Worm (Caenorhabditis elegans) whole organism, L2 larva: Measurements from ENCODE around the gene clh-1.

Experiments
- C34F6.9 ChIP-seq: fragments of 150-350 bp; optimal IDR thresholded peaks from 2 replicates; lab custom pipeline; 2014; ENCODE audit warnings: missing biosample characterization, missing genetic modification characterization
- F13H6.1 ChIP-seq: sonication (generic microtip); optimal IDR thresholded peaks from 2 replicates; lab custom pipeline; 2016; ENCODE audit warnings: missing genetic modification characterization, missing compliant biosample characterization
- R02D3.7 ChIP-seq: fragments of 150-350 bp; optimal IDR thresholded peaks from 2 replicates; lab custom pipeline; 2014; ENCODE audit warnings: missing biosample characterization, missing genetic modification characterization
- Y55F3AM.14 ChIP-seq: fragments of 200-800 bp; sonication (Bioruptor generic); optimal IDR thresholded peaks from 2 replicates; lab custom pipeline; 2018; ENCODE audit warnings: mild to moderate bottlenecking, missing genetic modification characterization, missing compliant biosample characterization
- ama-1 ChIP-seq: fragments of 150-350 bp; optimal IDR thresholded peaks from 2 replicates; lab custom pipeline; 2018; ENCODE audit warnings: inconsistent platforms
- blmp-1 ChIP-seq: sonication (generic microtip); optimal IDR thresholded peaks from 2 replicates; lab custom pipeline; 2017; ENCODE audit warnings: missing genetic modification characterization, mild to moderate bottlenecking, missing compliant biosample characterization, antibody characterized with exemption, moderate library complexity; ENCODE audit not compliant: insufficient read depth
- ceh-16 ChIP-seq: fragments of 150-350 bp; optimal IDR thresholded peaks from 2 replicates; lab custom pipeline; 2014; ENCODE audit warnings: missing biosample characterization, missing genetic modification characterization
- ceh-82 ChIP-seq: fragments of 150-350 bp; optimal IDR thresholded peaks from 2 replicates; lab custom pipeline; 2014; ENCODE audit warnings: missing biosample characterization, missing genetic modification characterization
- crh-2 ChIP-seq: sonication (generic microtip); optimal IDR thresholded peaks from 2 replicates; lab custom pipeline; 2017; ENCODE audit warnings: missing biosample characterization, missing genetic modification characterization
- dmd-4 ChIP-seq: sonication (generic microtip); optimal IDR thresholded peaks from 2 replicates; lab custom pipeline; 2017; ENCODE audit warnings: missing biosample characterization, missing genetic modification characterization
- egl-27 ChIP-seq: sonication (generic microtip); optimal IDR thresholded peaks from 3 replicates; lab custom pipeline; 2017; ENCODE audit warnings: missing biosample characterization, missing genetic modification reagents, missing genetic modification characterization
- elt-1 ChIP-seq: fragments of 150-350 bp; optimal IDR thresholded peaks from 2 replicates; lab custom pipeline; 2014; ENCODE audit warnings: missing biosample characterization, missing genetic modification characterization
- elt-3 ChIP-seq: sonication (generic microtip); optimal IDR thresholded peaks from 2 replicates; lab custom pipeline; 2017; ENCODE audit warnings: missing biosample characterization, missing genetic modification characterization
- fos-1 ChIP-seq: fragments of 150-350 bp; optimal IDR thresholded peaks from 2 replicates; lab custom pipeline; 2014; ENCODE audit warnings: missing biosample characterization, missing genetic modification characterization
- gmeb-1 ChIP-seq: fragments of 150-350 bp; optimal IDR thresholded peaks from 2 replicates; lab custom pipeline; 2014; ENCODE audit warnings: missing biosample characterization, missing genetic modification characterization
- lin-13 ChIP-seq: fragments of 150-350 bp; optimal IDR thresholded peaks from 2 replicates; lab custom pipeline; 2014; ENCODE audit warnings: missing biosample characterization, missing genetic modification reagents, missing genetic modification characterization
- lsy-2 ChIP-seq, 2 experiments: fragments of 150-350 bp in 1 of 2; sonication (generic microtip) in 1 of 2; optimal IDR thresholded peaks; 2 replicates each; lab custom pipeline; 2014 to 2017; ENCODE audit warnings: missing biosample characterization in 2 of 2, missing genetic modification characterization in 2 of 2
- mab-5 ChIP-seq: fragments of 150-350 bp; optimal IDR thresholded peaks from 2 replicates; lab custom pipeline; 2014; ENCODE audit warnings: missing biosample characterization, missing genetic modification characterization
- mbf-1 ChIP-seq: sonication (generic microtip); optimal IDR thresholded peaks from 2 replicates; lab custom pipeline; 2017; ENCODE audit warnings: missing biosample characterization, missing genetic modification characterization
- nhr-10 ChIP-seq: sonication (generic microtip); optimal IDR thresholded peaks from 2 replicates; lab custom pipeline; 2017; ENCODE audit warnings: missing biosample characterization, missing genetic modification characterization
- nhr-11 ChIP-seq: fragments of 150-350 bp; optimal IDR thresholded peaks from 2 replicates; lab custom pipeline; 2014; ENCODE audit warnings: missing biosample characterization, missing genetic modification characterization
- nhr-12 ChIP-seq: fragments of 150-350 bp; optimal IDR thresholded peaks from 2 replicates; lab custom pipeline; 2014; ENCODE audit warnings: missing biosample characterization, missing genetic modification characterization
- nhr-129 ChIP-seq: fragments of 150-350 bp; optimal IDR thresholded peaks from 2 replicates; lab custom pipeline; 2014; ENCODE audit warnings: missing biosample characterization, missing genetic modification characterization
- nhr-21 ChIP-seq: fragments of 150-350 bp; optimal IDR thresholded peaks from 2 replicates; lab custom pipeline; 2014; ENCODE audit warnings: missing biosample characterization, missing genetic modification characterization
- nhr-25 ChIP-seq: fragments of 150-350 bp; sonication (generic microtip); optimal IDR thresholded peaks from 3 replicates; lab custom pipeline; 2014; ENCODE audit warnings: missing biosample characterization, missing genetic modification characterization
- nhr-6 ChIP-seq: fragments of 150-350 bp; optimal IDR thresholded peaks from 2 replicates; lab custom pipeline; 2014; ENCODE audit warnings: missing biosample characterization, missing genetic modification characterization
- sem-4 ChIP-seq: fragments of 150-350 bp; optimal IDR thresholded peaks from 2 replicates; lab custom pipeline; 2014; ENCODE audit warnings: missing biosample characterization, missing genetic modification reagents, missing genetic modification characterization
- skn-1 ChIP-seq: sonication (generic microtip); optimal IDR thresholded peaks from 2 replicates; lab custom pipeline; 2017; ENCODE audit warnings: missing biosample characterization, missing genetic modification characterization
- sma-3 ChIP-seq: sonication (generic microtip); optimal IDR thresholded peaks from 2 replicates; lab custom pipeline; 2016; ENCODE audit warnings: missing genetic modification reagents, missing genetic modification characterization, missing compliant biosample characterization
- sma-9 ChIP-seq, 2 experiments: fragments of 150-350 bp in 1 of 2; sonication (generic microtip) in 1 of 2; optimal IDR thresholded peaks; 2 replicates each; lab custom pipeline; 2014 to 2016; ENCODE audit warnings: missing genetic modification characterization in 2 of 2, mild to moderate bottlenecking in 1 of 2, missing biosample characterization in 1 of 2, missing compliant biosample characterization in 1 of 2, missing genetic modification reagents in 1 of 2, moderate library complexity in 1 of 2
- unc-39 ChIP-seq: fragments of 150-350 bp; optimal IDR thresholded peaks from 2 replicates; lab custom pipeline; 2014; ENCODE audit warnings: missing biosample characterization, missing genetic modification characterization
- unc-55 ChIP-seq: fragments of 150-350 bp; sonication (generic microtip); optimal IDR thresholded peaks from 3 replicates; lab custom pipeline; 2014; ENCODE audit warnings: missing biosample characterization, missing genetic modification reagents, missing genetic modification characterization
- unc-62 ChIP-seq: fragments of 150-350 bp; optimal IDR thresholded peaks from 2 replicates; lab custom pipeline; 2014; ENCODE audit warnings: missing biosample characterization, missing genetic modification reagents, missing genetic modification characterization
- zag-1 ChIP-seq: fragments of 150-350 bp; optimal IDR thresholded peaks from 2 replicates; lab custom pipeline; 2014; ENCODE audit warnings: missing biosample characterization, missing genetic modification characterization
- ztf-1 ChIP-seq: fragments of 200-800 bp; sonication (Bioruptor generic); conservative IDR thresholded peaks from 2 replicates; pipeline ENCODE4 v1.3.6; 2022; ENCODE audit warnings: missing genetic modification characterization, missing compliant biosample characterization

clh-1 gene

DNA sequence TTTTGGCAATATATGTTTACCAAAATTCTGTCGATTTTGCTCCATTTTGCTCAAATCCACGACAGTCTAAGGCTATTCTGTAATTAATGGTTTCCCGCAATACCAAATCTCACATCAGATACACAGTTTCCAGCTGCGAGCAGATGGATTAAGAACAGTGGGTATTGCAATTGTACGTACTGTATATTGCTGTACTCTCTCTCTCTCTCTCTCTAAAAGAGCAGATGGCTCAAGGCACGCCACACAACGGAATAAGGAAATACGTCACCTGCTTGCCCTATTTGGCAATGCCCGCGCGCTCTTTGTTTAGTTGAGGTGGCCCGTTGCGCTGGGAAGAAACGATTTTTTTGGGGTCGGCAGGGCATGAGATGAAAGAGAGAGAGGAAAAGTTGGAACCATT, 34.3 kb upstream of the clh-1 start:
- TF ChIP-seq R02D3.7 (no peak), ceh-16 (tag; lab: Kevin White, UChicago) (no peak), unc-62 (GFP tag; lab: Kevin White, UChicago) (no peak), nhr-11 (no peak), unc-55 (no peak)

DNA sequence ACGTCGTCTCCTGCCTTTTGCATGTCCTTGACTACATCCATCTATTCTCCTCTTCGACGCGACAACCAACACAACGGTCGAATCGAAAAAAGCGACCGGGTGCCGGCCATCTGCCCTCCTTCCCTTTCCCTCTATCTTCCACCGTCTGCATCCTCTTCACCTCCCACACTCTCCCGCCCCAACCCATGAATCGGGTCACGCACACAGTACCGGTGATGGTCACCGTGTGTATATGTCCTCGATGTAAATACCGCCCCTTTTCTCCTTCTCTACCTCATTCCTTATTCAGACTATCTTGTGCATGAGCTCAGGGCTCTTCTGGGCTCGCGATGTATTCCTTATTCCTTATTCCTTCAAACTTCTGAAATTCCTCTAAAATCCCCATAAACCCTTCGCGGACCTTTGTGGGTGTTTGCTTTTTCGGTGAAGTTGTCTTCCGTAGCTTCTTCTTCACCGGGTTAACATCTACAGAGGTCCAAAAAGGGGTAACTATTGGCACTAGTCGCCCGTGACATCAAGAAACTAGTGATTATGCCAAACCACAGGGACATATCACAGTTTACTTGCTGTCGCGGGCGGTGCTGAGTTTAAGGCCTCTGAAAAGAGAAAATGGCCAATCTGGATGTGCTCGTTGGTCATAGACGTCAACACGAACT, 33.3 kb upstream of the clh-1 start:
- TF ChIP-seq ceh-82 (tag; lab: Kevin White, UChicago) (no peak), sma-3 (GFP tag; lab: Kevin White, UChicago) (peak; percentile 25), nhr-25 (tag; lab: Kevin White, UChicago) (peak; percentile 42)

DNA sequence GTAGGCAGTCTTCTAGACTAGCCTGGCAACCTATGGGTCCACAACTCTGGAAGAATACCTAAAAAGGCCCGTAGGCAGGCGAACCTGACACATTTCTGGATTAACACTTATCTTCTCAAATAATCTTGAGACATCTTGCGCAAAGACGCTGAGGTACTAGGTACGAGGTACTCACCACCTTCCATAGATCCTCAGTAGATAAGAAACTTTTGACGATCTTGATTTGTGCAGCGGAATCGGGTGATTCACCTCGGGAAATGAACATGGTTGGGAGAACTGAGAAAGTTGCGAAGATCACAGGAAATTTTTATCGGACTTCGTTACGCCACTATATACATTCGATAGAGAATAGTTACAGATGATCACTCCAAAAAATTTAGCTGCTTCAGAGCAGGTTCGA, 31.9 kb upstream of the clh-1 start:
- no peak for TF ChIP-seq nhr-21 (tag; lab: Kevin White, UChicago)
- TF ChIP-seq ceh-16 (tag; lab: Kevin White, UChicago) = peak; percentile 35
- peak; percentile 48 for TF ChIP-seq elt-1 (tag; lab: Kevin White, UChicago)
- no peak for TF ChIP-seq elt-3

DNA sequence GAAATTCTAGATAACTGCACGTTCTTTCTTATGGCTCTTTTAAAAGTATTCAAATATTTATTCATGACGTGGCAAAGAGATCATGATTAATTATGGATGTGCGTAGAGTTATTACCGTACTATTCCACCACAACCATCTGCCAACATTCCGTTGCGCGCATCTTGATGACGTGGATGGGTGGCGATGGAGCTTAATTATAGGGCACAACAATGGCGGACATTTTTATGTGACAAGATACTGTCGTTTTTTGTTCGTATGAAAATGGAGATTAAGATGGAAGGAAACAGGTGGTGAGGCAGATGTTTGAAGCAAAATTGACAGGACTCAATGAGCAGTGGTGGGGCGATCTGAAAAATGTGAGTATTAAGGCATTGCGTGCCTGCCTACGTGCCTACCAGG, 31.5 kb upstream of the clh-1 start:
- no peak for TF ChIP-seq ama-1 (lab: Kevin White, UChicago)
- no peak for TF ChIP-seq lsy-2 (tag; optimal IDR thresholded peaks at IDR 0.05; lab: Kevin White, UChicago)
- no peak for TF ChIP-seq mab-5
- no peak for TF ChIP-seq nhr-12 (tag; lab: Kevin White, UChicago)
- TF ChIP-seq dmd-4 (tag; lab: Kevin White, UChicago) = no peak
- no peak for TF ChIP-seq Y55F3AM.14

DNA sequence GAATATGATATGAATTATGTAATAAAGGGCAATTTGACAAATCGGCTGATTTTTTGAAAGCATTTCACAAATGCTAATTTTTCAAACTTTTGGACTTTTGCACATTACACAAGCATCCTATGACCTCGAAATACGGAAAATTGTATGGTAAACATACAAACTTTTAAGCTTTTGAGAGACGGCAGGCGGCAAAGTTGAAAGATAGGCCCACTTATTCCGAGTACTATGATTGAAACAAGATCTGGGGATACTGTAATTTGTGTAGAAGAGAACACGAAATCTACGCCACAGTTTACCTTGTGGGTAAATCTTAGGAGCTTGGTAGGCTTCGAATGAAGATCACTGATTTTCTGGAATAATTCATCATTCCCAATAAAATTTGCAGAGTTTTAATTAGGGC, 27.4 kb upstream of the clh-1 start, which contains the start of gene ZK930.6:
Gene ZK930.6 (plus strand): TSS at position 301 of the 400 bp plus-strand sequence.
- TF ChIP-seq nhr-6 (tag; lab: Kevin White, UChicago) = no peak

DNA sequence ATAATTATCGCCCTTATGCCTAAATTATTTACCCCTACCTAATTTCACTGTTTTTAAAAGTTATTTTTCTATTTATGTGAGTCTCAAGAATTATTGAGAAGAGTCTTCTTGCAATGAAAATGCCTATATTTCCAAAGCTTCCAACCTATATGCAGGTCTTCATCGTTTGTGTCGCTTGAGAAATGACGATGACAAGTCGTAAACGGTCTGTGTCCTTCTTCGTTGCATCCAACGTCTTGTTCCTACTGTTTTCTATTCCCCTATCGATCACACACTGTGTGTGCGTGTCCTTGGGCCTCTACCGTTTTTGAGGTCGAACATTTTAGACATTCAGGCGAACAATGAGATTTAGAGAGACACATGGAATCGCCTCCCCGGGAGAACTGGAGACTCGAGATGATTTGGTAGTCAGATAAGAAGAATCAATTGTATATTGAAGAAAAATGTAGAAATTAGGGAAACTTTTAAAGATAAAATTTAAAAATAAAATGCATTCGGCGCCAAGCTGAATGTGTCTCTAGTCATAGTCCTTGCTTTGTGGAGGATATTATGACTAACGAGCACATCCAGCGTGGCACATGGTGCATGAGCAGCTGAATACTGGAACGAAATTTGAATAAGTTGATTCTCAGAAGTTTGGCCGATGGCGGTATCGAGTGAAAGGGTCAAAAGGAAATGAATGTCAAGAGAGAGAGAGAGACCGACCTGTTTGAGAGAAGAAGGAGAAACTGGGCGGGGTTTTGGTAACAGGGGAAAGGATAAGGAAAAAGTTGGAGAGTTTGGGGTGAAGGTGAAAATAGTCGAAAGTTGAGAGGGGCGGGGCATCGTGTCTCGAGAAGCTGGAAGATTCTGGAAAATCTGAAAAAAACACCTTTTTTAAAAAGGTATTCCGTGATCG, 24.4 kb upstream of the clh-1 start:
- TF ChIP-seq blmp-1 (peak; percentile 97), fos-1 (tag; lab: Kevin White, UChicago) (no peak), skn-1 (tag; lab: Kevin White, UChicago) (no peak), crh-2 (tag; lab: Kevin White, UChicago) (peak; percentile 17), dmd-4 (tag; lab: Kevin White, UChicago) (no peak), nhr-12 (tag; lab: Kevin White, UChicago) (no peak), mab-5 (no peak), elt-1 (tag; lab: Kevin White, UChicago) (no peak), C34F6.9 (no peak), ceh-16 (tag; lab: Kevin White, UChicago) (peak; percentile 10), ztf-1 (GFP tag; lab: Robert Waterston, UW) (no peak), gmeb-1 (tag; lab: Kevin White, UChicago) (no peak), ama-1 (lab: Kevin White, UChicago) (peak; percentile 64), sma-9 (GFP tag; optimal IDR thresholded peaks at IDR 0.05; lab: Kevin White, UChicago) (no peak), sma-9 (tag; optimal IDR thresholded peaks at IDR 0.05; lab: Kevin White, UChicago) (no peak), nhr-129 (tag; lab: Kevin White, UChicago) (peak; percentile 36), nhr-25 (tag; lab: Kevin White, UChicago) (peak; percentile 69)

DNA sequence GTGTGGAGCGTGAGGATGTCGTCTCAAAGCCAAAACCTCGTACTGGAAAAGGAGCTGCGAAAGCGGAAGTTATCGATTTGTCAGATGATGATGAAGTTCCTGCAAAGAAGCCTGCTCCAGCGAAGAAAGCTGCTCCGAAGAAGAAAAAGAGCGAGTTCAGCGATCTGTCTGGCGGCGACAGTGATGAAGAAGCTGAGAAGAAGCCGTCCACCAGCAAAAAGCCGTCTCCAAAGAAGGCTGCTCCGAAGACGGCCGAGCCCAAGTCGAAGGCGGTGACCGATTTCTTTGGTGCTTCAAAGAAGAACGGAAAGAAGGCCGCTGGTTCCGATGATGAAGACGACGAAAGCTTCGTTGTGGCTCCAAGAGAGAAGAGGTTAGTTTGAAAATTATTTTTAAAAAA, 23.5 kb upstream of the clh-1 start:
- no peak for TF ChIP-seq unc-39
- no peak for TF ChIP-seq blmp-1
- no peak for TF ChIP-seq lsy-2 (tag; optimal IDR thresholded peaks at IDR 0.05; lab: Kevin White, UChicago)
- no peak for TF ChIP-seq Y55F3AM.14
- TF ChIP-seq F13H6.1 (tag; lab: Kevin White, UChicago) = no peak
- TF ChIP-seq sma-3 (GFP tag; lab: Kevin White, UChicago) = no peak
- TF ChIP-seq lin-13 (GFP tag; lab: Kevin White, UChicago) = no peak
- no peak for TF ChIP-seq mbf-1 (tag; lab: Kevin White, UChicago)
- TF ChIP-seq sem-4 (tag; lab: Kevin White, UChicago) = no peak
- no peak for TF ChIP-seq gmeb-1 (tag; lab: Kevin White, UChicago)
- no peak for TF ChIP-seq unc-62 (GFP tag; lab: Kevin White, UChicago)
- TF ChIP-seq crh-2 (tag; lab: Kevin White, UChicago) = no peak
- TF ChIP-seq nhr-10 (tag; lab: Kevin White, UChicago) = no peak
- no peak for TF ChIP-seq zag-1 (tag; lab: Kevin White, UChicago)
- TF ChIP-seq sma-9 (GFP tag; optimal IDR thresholded peaks at IDR 0.05; lab: Kevin White, UChicago) = no peak
- TF ChIP-seq sma-9 (tag; optimal IDR thresholded peaks at IDR 0.05; lab: Kevin White, UChicago) = no peak
- no peak for TF ChIP-seq nhr-129 (tag; lab: Kevin White, UChicago)
- no peak for TF ChIP-seq egl-27 (tag; lab: Kevin White, UChicago)
